Fruit fly (Drosophila melanogaster): ENCODE results near the gene CG8141.

Gene CG8141

dm6 chr3R:13200402-13200801 lies 9.0 kb downstream of the CG8141 start:
- TF ChIP-seq Rel (GFP tag; optimal IDR thresholded peaks at IDR 0.05) (no peak), Rel (tag; optimal IDR thresholded peaks at IDR 0.05) (no peak), CG9705 (GFP tag; optimal IDR thresholded peaks at IDR 0.05) (no peak), GATAd (GFP tag; optimal IDR thresholded peaks at IDR 0.05) (no peak), brk (GFP tag; optimal IDR thresholded peaks at IDR 0.05) (no peak), dl (GFP tag; optimal IDR thresholded peaks at IDR 0.05; ENCODE audit: insufficient read depth in 1 of 2, partially characterized antibody in 2 of 2) (no peak), dsf (GFP tag; optimal IDR thresholded peaks at IDR 0.05; ENCODE audit: borderline replicate concordance) (no peak), usp (GFP tag; optimal IDR thresholded peaks at IDR 0.05) (no peak), Abd-B (GFP tag; optimal IDR thresholded peaks at IDR 0.05) (no peak), Sp1 (GFP tag; optimal IDR thresholded peaks at IDR 0.05) (no peak), woc (GFP tag; optimal IDR thresholded peaks at IDR 0.05) (no peak), Myc (optimal IDR thresholded peaks at IDR 0.05) (no peak), rgr (GFP tag; optimal IDR thresholded peaks at IDR 0.05) (no peak), CrebA (GFP tag; optimal IDR thresholded peaks at IDR 0.05; ENCODE audit: borderline replicate concordance) (no peak)

- TF ChIP-seq dl (GFP tag; optimal IDR thresholded peaks at IDR 0.05; ENCODE audit: insufficient read depth in 1 of 2, partially characterized antibody in 2 of 2), result peak in 1 of 2 experiments; percentile 65
- TF ChIP-seq Vsx2 (GFP tag; optimal IDR thresholded peaks at IDR 0.05; ENCODE audit: partially characterized antibody), result peak; percentile 59
- no peak for TF ChIP-seq foxo (GFP tag; optimal IDR thresholded peaks at IDR 0.05)
- peak; percentile 92 for TF ChIP-seq Dif (GFP tag; optimal IDR thresholded peaks at IDR 0.05; ENCODE audit: partially characterized antibody)
- no peak for TF ChIP-seq Myc (optimal IDR thresholded peaks at IDR 0.05)
- no peak for TF ChIP-seq dmrt93B (GFP tag; optimal IDR thresholded peaks at IDR 0.05)
- TF ChIP-seq CG32264 (GFP tag; optimal IDR thresholded peaks at IDR 0.05), result no peak
- no peak for TF ChIP-seq lola (GFP tag; optimal IDR thresholded peaks at IDR 0.05)
- TF ChIP-seq Jra (GFP tag; optimal IDR thresholded peaks at IDR 0.05), result no peak
- no peak for TF ChIP-seq tai (GFP tag; optimal IDR thresholded peaks at IDR 0.05)
- no peak for TF ChIP-seq Abd-B (GFP tag; optimal IDR thresholded peaks at IDR 0.05)
- no peak for TF ChIP-seq fru (GFP tag; optimal IDR thresholded peaks at IDR 0.05)
- no peak for TF ChIP-seq pan (optimal IDR thresholded peaks at IDR 0.05)
- TF ChIP-seq Dfd (GFP tag; optimal IDR thresholded peaks at IDR 0.05), result no peak
- no peak for TF ChIP-seq sage (GFP tag; optimal IDR thresholded peaks at IDR 0.05)
- TF ChIP-seq Hnf4 (GFP tag; optimal IDR thresholded peaks at IDR 0.05), result no peak
- no peak for TF ChIP-seq ey (GFP tag; optimal IDR thresholded peaks at IDR 0.05)
- TF ChIP-seq CG9705 (GFP tag; optimal IDR thresholded peaks at IDR 0.05), result no peak
- no peak for TF ChIP-seq jim (GFP tag; optimal IDR thresholded peaks at IDR 0.05)
- TF ChIP-seq Sp1 (GFP tag; optimal IDR thresholded peaks at IDR 0.05), result no peak
- TF ChIP-seq N (GFP tag; optimal IDR thresholded peaks at IDR 0.05), result no peak
- no peak for TF ChIP-seq Rel (GFP tag; optimal IDR thresholded peaks at IDR 0.05)
- TF ChIP-seq Rel (tag; optimal IDR thresholded peaks at IDR 0.05), result no peak
- TF ChIP-seq br (GFP tag; optimal IDR thresholded peaks at IDR 0.05), result no peak
- no peak for TF ChIP-seq psq (GFP tag; optimal IDR thresholded peaks at IDR 0.05)
- no peak for TF ChIP-seq Mio (GFP tag; optimal IDR thresholded peaks at IDR 0.05)
- TF ChIP-seq usp (GFP tag; optimal IDR thresholded peaks at IDR 0.05), result no peak
- no peak for TF ChIP-seq woc (GFP tag; optimal IDR thresholded peaks at IDR 0.05)
Observed at dm6 chr3R:13208451-13208850, 17.1 kb downstream of the CG8141 start.

- TF ChIP-seq Dif (GFP tag; optimal IDR thresholded peaks at IDR 0.05; ENCODE audit: partially characterized antibody), result no peak
- no peak for TF ChIP-seq GATAd (GFP tag; optimal IDR thresholded peaks at IDR 0.05)
- no peak for TF ChIP-seq brk (GFP tag; optimal IDR thresholded peaks at IDR 0.05)
- TF ChIP-seq lola (GFP tag; optimal IDR thresholded peaks at IDR 0.05), result no peak
- TF ChIP-seq fru (GFP tag; optimal IDR thresholded peaks at IDR 0.05), result no peak
- TF ChIP-seq N (GFP tag; optimal IDR thresholded peaks at IDR 0.05), result no peak
- TF ChIP-seq psq (GFP tag; optimal IDR thresholded peaks at IDR 0.05), result no peak
Observed at dm6 chr3R:13214347-13214746, 22.9 kb downstream of the CG8141 start, which contains the start of gene CG8483. Gene CG8483, minus strand, starts transcription at chr3R:13214465.

- no peak for TF ChIP-seq Dif (GFP tag; optimal IDR thresholded peaks at IDR 0.05; ENCODE audit: partially characterized antibody)
- peak; percentile 5 for TF ChIP-seq h (GFP tag; optimal IDR thresholded peaks at IDR 0.05)
- TF ChIP-seq woc (GFP tag; optimal IDR thresholded peaks at IDR 0.05), result no peak
- no peak for TF ChIP-seq CG9705 (GFP tag; optimal IDR thresholded peaks at IDR 0.05)
- no peak for TF ChIP-seq fru (GFP tag; optimal IDR thresholded peaks at IDR 0.05)
- peak; percentile 30 for TF ChIP-seq Sp1 (GFP tag; optimal IDR thresholded peaks at IDR 0.05)
- TF ChIP-seq dl (GFP tag; optimal IDR thresholded peaks at IDR 0.05; ENCODE audit: insufficient read depth in 1 of 2, partially characterized antibody in 2 of 2), result no peak
- TF ChIP-seq psq (GFP tag; optimal IDR thresholded peaks at IDR 0.05), result no peak
- no peak for TF ChIP-seq N (GFP tag; optimal IDR thresholded peaks at IDR 0.05)
- no peak for TF ChIP-seq Rel (GFP tag; optimal IDR thresholded peaks at IDR 0.05)
- TF ChIP-seq Rel (tag; optimal IDR thresholded peaks at IDR 0.05), result no peak
- TF ChIP-seq OdsH (GFP tag; optimal IDR thresholded peaks at IDR 0.05), result no peak
- TF ChIP-seq Vsx2 (GFP tag; optimal IDR thresholded peaks at IDR 0.05; ENCODE audit: partially characterized antibody), result no peak
- no peak for TF ChIP-seq Myc (optimal IDR thresholded peaks at IDR 0.05)
- no peak for TF ChIP-seq Abd-B (GFP tag; optimal IDR thresholded peaks at IDR 0.05)
- TF ChIP-seq usp (GFP tag; optimal IDR thresholded peaks at IDR 0.05), result no peak
- no peak for TF ChIP-seq Hr83 (GFP tag; optimal IDR thresholded peaks at IDR 0.05; ENCODE audit: poor library complexity, severe bottlenecking)
- no peak for TF ChIP-seq lola (GFP tag; optimal IDR thresholded peaks at IDR 0.05)
- TF ChIP-seq sv (GFP tag; optimal IDR thresholded peaks at IDR 0.05), result no peak
- TF ChIP-seq Jra (GFP tag; optimal IDR thresholded peaks at IDR 0.05), result no peak
- TF ChIP-seq foxo (GFP tag; optimal IDR thresholded peaks at IDR 0.05), result peak in 1 of 2 experiments; percentile 13
- TF ChIP-seq Hr78 (GFP tag; optimal IDR thresholded peaks at IDR 0.05), result no peak
- TF ChIP-seq HLH106 (tag; optimal IDR thresholded peaks at IDR 0.05), result peak; percentile 47
- no peak for TF ChIP-seq Mio (GFP tag; optimal IDR thresholded peaks at IDR 0.05)
- no peak for TF ChIP-seq CrebA (GFP tag; optimal IDR thresholded peaks at IDR 0.05; ENCODE audit: borderline replicate concordance)
- TF ChIP-seq jim (GFP tag; optimal IDR thresholded peaks at IDR 0.05), result no peak
- TF ChIP-seq br (GFP tag; optimal IDR thresholded peaks at IDR 0.05), result no peak
- TF ChIP-seq GATAd (GFP tag; optimal IDR thresholded peaks at IDR 0.05), result no peak
Observed at dm6 chr3R:13215100-13215499, 23.7 kb downstream of the CG8141 start.

Data from whole organism, wandering third instar larva.